Fruit fly (Drosophila melanogaster) whole organism, pupa: Measurements from ENCODE around the gene Bruce.

ENCODE experiments used
- CG12605 ChIP-seq: fragments of 200-800 bp; sonication (Bioruptor generic); IDR thresholded peaks from 2 replicates; pipeline ENCODE4 v1.3.6; 2022; ENCODE audit warnings: missing biosample characterization, missing genetic modification characterization
- CG13204 ChIP-seq: fragments of 200-800 bp; sonication (Bioruptor generic); optimal IDR thresholded peaks from 2 replicates; lab custom pipeline; 2018; ENCODE audit warnings: missing biosample characterization, mild to moderate bottlenecking, missing genetic modification characterization, moderate library complexity
- CG14655 ChIP-seq: fragments of 200-800 bp; sonication (Bioruptor generic); optimal IDR thresholded peaks from 3 replicates; lab custom pipeline; 2017; ENCODE audit warnings: mild to moderate bottlenecking, missing biosample characterization, missing genetic modification reagents, missing genetic modification characterization
- CG34367 ChIP-seq: fragments of 200-800 bp; sonication (Bioruptor generic); optimal IDR thresholded peaks from 2 replicates; lab custom pipeline; 2018; ENCODE audit warnings: missing biosample characterization, mild to moderate bottlenecking, missing genetic modification characterization
- CG4496 ChIP-seq: fragments of 200-800 bp; sonication (Bioruptor generic); IDR thresholded peaks from 3 replicates; pipeline ENCODE4 v1.3.6; 2022; ENCODE audit warnings: missing biosample characterization, missing genetic modification characterization
- CG9948 ChIP-seq: fragments of 200-800 bp; sonication (Bioruptor generic); optimal IDR thresholded peaks from 2 replicates; lab custom pipeline; 2018; ENCODE audit warnings: missing biosample characterization, mild to moderate bottlenecking, missing genetic modification characterization, moderate library complexity
- EcR ChIP-seq: fragments of 200-800 bp; sonication (Bioruptor generic); optimal IDR thresholded peaks from 3 replicates; lab custom pipeline; 2019; ENCODE audit warnings: missing biosample characterization, missing genetic modification characterization, mild to moderate bottlenecking, moderate library complexity, missing genetic modification reagents
- Ets98B ChIP-seq: fragments of 200-800 bp; sonication (Bioruptor generic); IDR thresholded peaks from 2 replicates; pipeline ENCODE4 v1.3.6; 2022; ENCODE audit warnings: missing biosample characterization, missing genetic modification characterization
- Pif1B ChIP-seq: fragments of 200-800 bp; sonication (Bioruptor generic); optimal IDR thresholded peaks from 3 replicates; lab custom pipeline; 2016; ENCODE audit warnings: missing biosample characterization, missing genetic modification characterization
- Snoo ChIP-seq: fragments of 200-800 bp; sonication (Bioruptor generic); optimal IDR thresholded peaks from 3 replicates; lab custom pipeline; 2017; ENCODE audit warnings: missing biosample characterization, mild to moderate bottlenecking, missing genetic modification characterization, inconsistent platforms
- rn ChIP-seq: fragments of 200-800 bp; sonication (Bioruptor generic); IDR thresholded peaks from 2 replicates; pipeline ENCODE4 v1.3.6; 2022; ENCODE audit warnings: missing biosample characterization, missing genetic modification characterization

dm6 chr3R:10330734-10331642, at the start of gene Bruce, which contains the start of gene CG12818:
- no peak for TF ChIP-seq CG13204 (GFP tag; lab: Kevin White, UChicago)
- TF ChIP-seq rn: no peak
- TF ChIP-seq CG34367 (tag; lab: Kevin White, UChicago): no peak
- TF ChIP-seq Snoo: no peak
- no peak for TF ChIP-seq Pif1B
- no peak for TF ChIP-seq Ets98B (GFP tag; lab: Robert Waterston, UW)
- no peak for TF ChIP-seq CG14655 (GFP tag; lab: Kevin White, UChicago)
- TF ChIP-seq CG4496: no peak
- TF ChIP-seq CG9948: no peak
- TF ChIP-seq CG12605 (GFP tag; lab: Robert Waterston, UW): no peak
- no peak for TF ChIP-seq EcR (GFP tag; lab: Kevin White, UChicago)
